Fruit fly (Drosophila melanogaster) whole organism, embryonic: ENCODE measurements around the gene eIF3d1.

Experiments
- Asciz ChIP-seq: fragments of 200-800 bp; sonication (Bioruptor generic); optimal IDR thresholded peaks from 2 replicates; lab custom pipeline; 2017; ENCODE audit warnings: missing biosample characterization, mild to moderate bottlenecking, missing genetic modification characterization, missing genetic modification reagents
- BtbVII ChIP-seq: fragments of 200-800 bp; sonication (Bioruptor generic); optimal IDR thresholded peaks from 3 replicates; lab custom pipeline; 2017; ENCODE audit warnings: missing biosample characterization, mild to moderate bottlenecking, missing genetic modification characterization
- CG10274 ChIP-seq: fragments of 200-800 bp; sonication (Bioruptor generic); optimal IDR thresholded peaks from 3 replicates; lab custom pipeline; 2017; ENCODE audit warnings: missing biosample characterization, mild to moderate bottlenecking, missing genetic modification characterization
- CG11723 ChIP-seq: fragments of 200-800 bp; sonication (Bioruptor generic); optimal IDR thresholded peaks from 2 replicates; lab custom pipeline; 2017; ENCODE audit warnings: missing biosample characterization, mild to moderate bottlenecking, missing genetic modification characterization
- CG15011 ChIP-seq: fragments of 200-800 bp; sonication (Bioruptor generic); optimal IDR thresholded peaks from 3 replicates; lab custom pipeline; 2018; ENCODE audit warnings: missing biosample characterization, mild to moderate bottlenecking, missing genetic modification characterization
- CG15269 ChIP-seq: fragments of 200-800 bp; sonication (Bioruptor generic); optimal IDR thresholded peaks from 2 replicates; lab custom pipeline; 2018; ENCODE audit warnings: missing biosample characterization, mild to moderate bottlenecking, missing genetic modification characterization, moderate library complexity
- CG1603 ChIP-seq: fragments of 200-800 bp; sonication (Bioruptor generic); optimal IDR thresholded peaks from 2 replicates; lab custom pipeline; 2019; ENCODE audit warnings: missing biosample characterization, mild to moderate bottlenecking, missing genetic modification characterization, moderate library complexity
- CG17802 ChIP-seq: fragments of 200-800 bp; sonication (Bioruptor generic); optimal IDR thresholded peaks from 2 replicates; lab custom pipeline; 2018; ENCODE audit warnings: missing biosample characterization, mild to moderate bottlenecking, missing genetic modification characterization, moderate library complexity
- CG18262 ChIP-seq: fragments of 200-800 bp; optimal IDR thresholded peaks from 3 replicates; lab custom pipeline; 2019; ENCODE audit warnings: missing biosample characterization, mild to moderate bottlenecking, missing genetic modification characterization, moderate library complexity
- CG3065 ChIP-seq: fragments of 200-800 bp; sonication (Bioruptor generic); optimal IDR thresholded peaks from 2 replicates; lab custom pipeline; 2016; ENCODE audit warnings: missing biosample characterization, missing genetic modification characterization
- CG3163 ChIP-seq: fragments of 200-800 bp; sonication (Bioruptor generic); optimal IDR thresholded peaks from 3 replicates; lab custom pipeline; 2016; ENCODE audit warnings: missing biosample characterization, missing genetic modification characterization
- CG34376 ChIP-seq: fragments of 200-800 bp; sonication (Bioruptor generic); optimal IDR thresholded peaks from 2 replicates; lab custom pipeline; 2018; ENCODE audit warnings: missing biosample characterization, mild to moderate bottlenecking, missing genetic modification characterization
- CG4424 ChIP-seq: fragments of 200-800 bp; sonication (Bioruptor generic); optimal IDR thresholded peaks from 3 replicates; lab custom pipeline; 2016; ENCODE audit warnings: missing biosample characterization, missing genetic modification characterization
- CG6272 ChIP-seq: fragments of 200-800 bp; sonication (Bioruptor generic); IDR thresholded peaks from 2 replicates; pipeline ENCODE4 v1.3.6; 2022; ENCODE audit warnings: missing biosample characterization, missing genetic modification characterization
- CG7987 ChIP-seq: fragments of 200-800 bp; sonication (Bioruptor generic); optimal IDR thresholded peaks from 2 replicates; lab custom pipeline; 2018; ENCODE audit warnings: missing biosample characterization, mild to moderate bottlenecking, missing genetic modification characterization, moderate library complexity
- CG9437 ChIP-seq: fragments of 200-800 bp; sonication (Bioruptor generic); optimal IDR thresholded peaks from 2 replicates; lab custom pipeline; 2018; ENCODE audit warnings: missing biosample characterization, mild to moderate bottlenecking, missing genetic modification characterization
- CG9727 ChIP-seq: fragments of 200-800 bp; sonication (Bioruptor generic); optimal IDR thresholded peaks from 3 replicates; lab custom pipeline; 2017; ENCODE audit warnings: missing biosample characterization, mild to moderate bottlenecking, missing genetic modification characterization
- CG9876 ChIP-seq: fragments of 200-800 bp; sonication (Bioruptor generic); optimal IDR thresholded peaks from 2 replicates; lab custom pipeline; 2016; ENCODE audit warnings: missing biosample characterization, missing genetic modification characterization
- D19A ChIP-seq: fragments of 200-800 bp; optimal IDR thresholded peaks from 3 replicates; lab custom pipeline; 2019; ENCODE audit warnings: missing biosample characterization, mild to moderate bottlenecking, missing genetic modification characterization, moderate library complexity
- Dad ChIP-seq: fragments of 200-800 bp; sonication (Bioruptor generic); optimal IDR thresholded peaks from 3 replicates; lab custom pipeline; 2016; ENCODE audit warnings: missing biosample characterization, missing genetic modification characterization
- Doc3 ChIP-seq: fragments of 200-800 bp; sonication (Bioruptor generic); IDR thresholded peaks from 3 replicates; pipeline ENCODE4 v1.3.6; 2022; ENCODE audit warnings: missing biosample characterization, missing genetic modification characterization; ENCODE audit not compliant: partially characterized antibody
- Jarid2 ChIP-seq: fragments of 200-800 bp; sonication (Bioruptor generic); optimal IDR thresholded peaks from 3 replicates; lab custom pipeline; 2017; ENCODE audit warnings: mild to moderate bottlenecking, missing biosample characterization, missing genetic modification reagents, missing genetic modification characterization
- Lim3 ChIP-seq: fragments of 200-800 bp; sonication (Bioruptor generic); IDR thresholded peaks from 2 replicates; pipeline ENCODE4 v1.3.6; 2022; ENCODE audit warnings: missing biosample characterization, missing genetic modification characterization
- NfI ChIP-seq: fragments of 200-800 bp; sonication (Bioruptor generic); optimal IDR thresholded peaks from 3 replicates; lab custom pipeline; 2018; ENCODE audit warnings: missing biosample characterization, mild to moderate bottlenecking, missing genetic modification characterization, moderate library complexity
- Ptx1 ChIP-seq: fragments of 200-800 bp; sonication (Bioruptor generic); IDR thresholded peaks from 2 replicates; pipeline ENCODE4 v1.3.6; 2022; ENCODE audit warnings: missing biosample characterization, missing genetic modification characterization
- abd-A ChIP-seq: fragments of 200-800 bp; sonication (Bioruptor generic); optimal IDR thresholded peaks from 3 replicates; lab custom pipeline; 2019; ENCODE audit warnings: missing biosample characterization, mild to moderate bottlenecking, missing genetic modification characterization, moderate library complexity
- chif ChIP-seq, 2 experiments: fragments of 200-800 bp; sonication (Bioruptor generic); optimal IDR thresholded peaks; 3 replicates each; lab custom pipeline; 2016; ENCODE audit warnings: missing biosample characterization in 2 of 2, missing genetic modification characterization in 2 of 2
- cwo ChIP-seq: fragments of 200-800 bp; sonication (Bioruptor generic); optimal IDR thresholded peaks from 3 replicates; lab custom pipeline; 2017; ENCODE audit warnings: missing biosample characterization, missing genetic modification characterization, mild to moderate bottlenecking, moderate library complexity, missing genetic modification reagents
- dmrt99B ChIP-seq: fragments of 200-800 bp; sonication (Bioruptor generic); optimal IDR thresholded peaks from 2 replicates; lab custom pipeline; 2018; ENCODE audit warnings: missing biosample characterization, mild to moderate bottlenecking, missing genetic modification characterization, moderate library complexity
- esg ChIP-seq: fragments of 200-800 bp; sonication (Bioruptor generic); conservative IDR thresholded peaks from 2 replicates; pipeline ENCODE4 v1.3.6; 2022; ENCODE audit warnings: missing biosample characterization, missing genetic modification characterization
- gce ChIP-seq: fragments of 200-800 bp; sonication (Bioruptor generic); IDR thresholded peaks from 3 replicates; pipeline ENCODE4 v1.3.6; 2022; ENCODE audit warnings: missing biosample characterization, missing genetic modification characterization
- oc ChIP-seq: fragments of 200-800 bp; sonication (Bioruptor generic); optimal IDR thresholded peaks from 2 replicates; lab custom pipeline; 2018; ENCODE audit warnings: missing biosample characterization, mild to moderate bottlenecking, missing genetic modification characterization, moderate library complexity
- otp ChIP-seq: fragments of 200-800 bp; sonication (Bioruptor generic); IDR thresholded peaks from 3 replicates; pipeline ENCODE4, ENCODE4 v1.3.6; 2022; ENCODE audit warnings: missing biosample characterization, missing genetic modification characterization
- ro ChIP-seq: fragments of 200-800 bp; sonication (Bioruptor generic); IDR thresholded peaks from 2 replicates; pipeline ENCODE4 v1.3.6; 2022; ENCODE audit warnings: missing biosample characterization, missing genetic modification characterization
- sd ChIP-seq: fragments of 200-800 bp; sonication (Bioruptor generic); optimal IDR thresholded peaks from 3 replicates; lab custom pipeline; 2018; ENCODE audit warnings: missing biosample characterization, mild to moderate bottlenecking, missing genetic modification characterization, moderate library complexity
- ttk ChIP-seq: fragments of 200-800 bp; sonication (Bioruptor generic); IDR thresholded peaks from 2 replicates; pipeline ENCODE4 v2.1.2; 2022; ENCODE audit warnings: missing biosample characterization, missing genetic modification characterization
- zen ChIP-seq: fragments of 200-800 bp; sonication (Bioruptor generic); optimal IDR thresholded peaks from 3 replicates; lab custom pipeline; 2018; ENCODE audit warnings: missing biosample characterization, mild to moderate bottlenecking, missing genetic modification characterization, moderate library complexity

eIF3d1 gene

dm6 chr3R:23657357-23658318 lies 22.2 kb upstream of the eIF3d1 start (continued):
- peak; percentile 2 for TF ChIP-seq NfI (GFP tag; lab: Kevin White, UChicago)
- peak in 1 of 2 experiments; percentile 72 for TF ChIP-seq chif (GFP tag; optimal IDR thresholded peaks at IDR 0.05; lab: Kevin White, UChicago)
- TF ChIP-seq CG7987: peak; percentile 61
- TF ChIP-seq BtbVII (GFP tag; lab: Kevin White, UChicago): peak; percentile 50
- TF ChIP-seq CG15269 (tag; lab: Kevin White, UChicago): peak; percentile 48
- TF ChIP-seq CG6272: no peak
- peak; percentile 80 for TF ChIP-seq CG15011
- peak; percentile 84 for TF ChIP-seq Asciz (GFP tag; lab: Kevin White, UChicago)
- TF ChIP-seq CG34376 (GFP tag; lab: Kevin White, UChicago): peak; percentile 88
- peak; percentile 24 for TF ChIP-seq CG10274 (GFP tag; lab: Kevin White, UChicago)
- no peak for TF ChIP-seq Lim3 (GFP tag; lab: Robert Waterston, UW)
- TF ChIP-seq CG4424 (GFP tag; lab: Kevin White, UChicago): peak; percentile 24
- TF ChIP-seq CG11723 (GFP tag; lab: Kevin White, UChicago): peak; percentile 62
- TF ChIP-seq CG9876 (GFP tag; lab: Kevin White, UChicago): peak; percentile 62
- peak; percentile 5 for TF ChIP-seq CG1603 (tag; lab: Kevin White, UChicago)
- peak; percentile 54 for TF ChIP-seq zen (tag; lab: Kevin White, UChicago)
- TF ChIP-seq CG9727 (GFP tag; lab: Kevin White, UChicago): peak; percentile 87
- 0 out of 2 replicates have a peak, but pooled peaks have one; percentile 24 for TF ChIP-seq esg (GFP tag; lab: Robert Waterston, UW)
- TF ChIP-seq ro (GFP tag; lab: Robert Waterston, UW): no peak

dm6 chr3R:23658948-23659347 lies 20.9 kb upstream of the eIF3d1 start:
- TF ChIP-seq Doc3 (GFP tag; lab: Robert Waterston, UW) (no peak), Jarid2 (no peak), CG3065 (GFP tag; lab: Kevin White, UChicago) (no peak), D19A (tag; lab: Kevin White, UChicago) (no peak), cwo (GFP tag; lab: Kevin White, UChicago) (no peak), CG18262 (no peak), abd-A (tag; lab: Kevin White, UChicago) (no peak), CG3163 (GFP tag; lab: Kevin White, UChicago) (no peak), oc (tag; lab: Kevin White, UChicago) (no peak), otp (no peak), dmrt99B (no peak), Dad (GFP tag; lab: Kevin White, UChicago) (no peak), CG17802 (tag; lab: Kevin White, UChicago) (no peak), CG9437 (GFP tag; lab: Kevin White, UChicago) (no peak), Ptx1 (GFP tag; lab: Robert Waterston, UW) (no peak), CG1603 (tag; lab: Kevin White, UChicago) (no peak), ttk (GFP tag; lab: Robert Waterston, UW) (no peak), gce (GFP tag; lab: Robert Waterston, UW) (no peak), sd (no peak)
- TF ChIP-seq, all 482 proteins: peak for 0
